Worm (Caenorhabditis elegans): ENCODE results near the gene srw-130.

DNA sequence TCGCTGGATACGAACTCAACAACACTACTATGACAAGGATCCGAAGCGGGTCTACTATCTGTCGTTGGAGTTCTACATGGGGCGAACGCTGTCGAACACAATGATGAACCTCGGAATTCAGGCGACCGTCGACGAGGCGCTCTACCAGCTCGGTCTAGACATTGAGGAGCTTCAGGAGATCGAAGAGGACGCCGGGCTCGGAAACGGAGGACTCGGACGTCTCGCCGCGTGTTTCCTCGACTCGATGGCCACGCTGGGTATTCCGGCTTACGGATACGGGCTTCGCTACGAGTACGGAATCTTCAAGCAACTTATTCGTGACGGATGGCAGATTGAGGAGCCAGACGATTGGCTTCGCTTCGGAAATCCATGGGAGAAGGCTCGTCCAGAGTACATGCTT lies 32.9 kb upstream of the srw-130 start:
- TF ChIP-seq ceh-82 (tag; optimal IDR thresholded peaks at IDR 0.05), result no peak
- TF ChIP-seq fos-1 (tag; optimal IDR thresholded peaks at IDR 0.05), result no peak
- no peak for TF ChIP-seq dmd-6 (GFP tag; IDR thresholded peaks at IDR 0.05)
- no peak for TF ChIP-seq fkh-10 (GFP tag; optimal IDR thresholded peaks at IDR 0.05)
- no peak for TF ChIP-seq nhr-76 (tag; optimal IDR thresholded peaks at IDR 0.05)

Data from whole organism, L4 larva.